Fruit fly (Drosophila melanogaster): ENCODE measurements around the gene CG9483.

The CG9483 gene

DNA sequence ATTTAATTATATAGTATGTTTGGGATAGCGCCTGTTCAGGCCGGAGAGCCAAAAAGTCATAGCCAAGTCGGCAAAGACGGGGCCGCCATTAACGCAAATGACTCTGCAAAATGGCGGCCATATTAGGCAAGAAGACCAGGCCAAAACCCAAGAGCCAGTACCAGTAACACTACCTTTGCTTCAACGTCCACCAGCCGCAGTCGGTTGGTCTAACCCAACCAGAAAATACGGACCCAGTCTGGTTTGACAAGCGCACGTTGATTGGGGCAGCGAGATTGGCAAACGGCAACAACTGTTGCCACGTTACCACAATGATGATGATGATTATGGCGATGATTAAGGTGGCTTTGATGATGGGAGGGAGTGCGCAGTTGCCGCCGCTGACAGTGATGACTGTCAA lies 14.5 kb downstream of the CG9483 start:
- TF ChIP-seq CG34367 (tag; optimal IDR thresholded peaks at IDR 0.05) (no peak), CG12605 (GFP tag; IDR thresholded peaks at IDR 0.05) (no peak), CG10348 (GFP tag; IDR thresholded peaks at IDR 0.05) (no peak), Ets98B (GFP tag; IDR thresholded peaks at IDR 0.05) (no peak), CG9948 (tag; optimal IDR thresholded peaks at IDR 0.05) (no peak), CG8159 (tag; optimal IDR thresholded peaks at IDR 0.05) (no peak), CG8301 (tag; optimal IDR thresholded peaks at IDR 0.05) (no peak)

DNA sequence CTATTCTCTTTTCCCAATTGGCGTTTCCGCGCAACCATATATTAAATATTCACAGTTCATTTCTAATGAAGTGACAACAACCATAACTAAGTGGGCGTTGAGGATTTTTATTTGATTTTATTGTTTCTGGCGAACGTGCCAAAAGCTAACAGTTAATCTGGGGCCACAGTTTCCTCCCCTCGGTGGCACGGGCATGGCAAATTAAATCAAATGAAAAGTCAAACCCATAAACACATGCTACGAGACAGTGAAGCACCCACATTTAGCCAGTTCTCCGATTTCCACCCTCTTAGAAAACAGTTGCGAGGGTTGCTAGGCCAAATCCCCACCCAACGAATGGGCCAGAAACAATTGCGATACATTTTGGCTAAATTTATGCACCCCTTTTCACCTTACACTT lies 17.5 kb downstream of the CG9483 start:
- TF ChIP-seq Pif1B (GFP tag; optimal IDR thresholded peaks at IDR 0.05) (no peak), CG13204 (GFP tag; optimal IDR thresholded peaks at IDR 0.05) (no peak), gl (tag; optimal IDR thresholded peaks at IDR 0.05) (no peak), CG8159 (tag; optimal IDR thresholded peaks at IDR 0.05) (no peak), EcR (GFP tag; optimal IDR thresholded peaks at IDR 0.05) (no peak), CG15710 (tag; optimal IDR thresholded peaks at IDR 0.05) (no peak), CG8301 (tag; optimal IDR thresholded peaks at IDR 0.05) (no peak), CG4496 (GFP tag; IDR thresholded peaks at IDR 0.05) (no peak), CG9948 (tag; optimal IDR thresholded peaks at IDR 0.05) (no peak), fd96Ca (GFP tag; IDR thresholded peaks at IDR 0.05) (no peak), CG34367 (tag; optimal IDR thresholded peaks at IDR 0.05) (no peak), CG10348 (GFP tag; IDR thresholded peaks at IDR 0.05) (no peak), CG17806 (tag; optimal IDR thresholded peaks at IDR 0.05) (no peak)

- TF ChIP-seq CG14655 (GFP tag; optimal IDR thresholded peaks at IDR 0.05) (no peak), EcR (GFP tag; optimal IDR thresholded peaks at IDR 0.05) (no peak)
Observed at dm6 chr2L:8888210-8888609, 21.6 kb downstream of the CG9483 start.

dm6 chr2L:8888720-8889119 lies 22.2 kb downstream of the CG9483 start:
- TF ChIP-seq CG34367 (tag; optimal IDR thresholded peaks at IDR 0.05) = no peak
- TF ChIP-seq CG8301 (tag; optimal IDR thresholded peaks at IDR 0.05) = no peak
- no peak for TF ChIP-seq CG8159 (tag; optimal IDR thresholded peaks at IDR 0.05)
- no peak for TF ChIP-seq D1 (tag; optimal IDR thresholded peaks at IDR 0.05)
- no peak for TF ChIP-seq CG10348 (GFP tag; IDR thresholded peaks at IDR 0.05)
- TF ChIP-seq gl (tag; optimal IDR thresholded peaks at IDR 0.05) = no peak

- TF ChIP-seq fd96Ca (GFP tag; IDR thresholded peaks at IDR 0.05) = no peak
- TF ChIP-seq EcR (GFP tag; optimal IDR thresholded peaks at IDR 0.05) = no peak
- TF ChIP-seq CG9948 (tag; optimal IDR thresholded peaks at IDR 0.05) = no peak
- TF ChIP-seq CG15710 (tag; optimal IDR thresholded peaks at IDR 0.05) = no peak
- no peak for TF ChIP-seq CG13204 (GFP tag; optimal IDR thresholded peaks at IDR 0.05)
- TF ChIP-seq CG14655 (GFP tag; optimal IDR thresholded peaks at IDR 0.05) = no peak
- TF ChIP-seq Pif1B (GFP tag; optimal IDR thresholded peaks at IDR 0.05) = no peak
- TF ChIP-seq CG34367 (tag; optimal IDR thresholded peaks at IDR 0.05) = no peak
- TF ChIP-seq CG10348 (GFP tag; IDR thresholded peaks at IDR 0.05) = no peak
- TF ChIP-seq Ets98B (GFP tag; IDR thresholded peaks at IDR 0.05) = no peak
- TF ChIP-seq CG17806 (tag; optimal IDR thresholded peaks at IDR 0.05) = no peak
- no peak for TF ChIP-seq CG4496 (GFP tag; IDR thresholded peaks at IDR 0.05)
- no peak for TF ChIP-seq CG32121 (GFP tag; IDR thresholded peaks at IDR 0.05)
- TF ChIP-seq D1 (tag; optimal IDR thresholded peaks at IDR 0.05) = no peak
- TF ChIP-seq CG12605 (GFP tag; IDR thresholded peaks at IDR 0.05) = no peak
- TF ChIP-seq Snoo (tag; optimal IDR thresholded peaks at IDR 0.05) = no peak
- TF ChIP-seq rn (GFP tag; IDR thresholded peaks at IDR 0.05) = no peak
- TF ChIP-seq gl (tag; optimal IDR thresholded peaks at IDR 0.05) = no peak
Observed at dm6 chr2L:8891140-8891539, 24.6 kb downstream of the CG9483 start, which contains the start of gene CG42713. CG42713 (plus strand) TSS chr2L:8891440.

dm6 chr2L:8894224-8894623 lies 27.7 kb downstream of the CG9483 start:
- no peak for TF ChIP-seq CG13204 (GFP tag; optimal IDR thresholded peaks at IDR 0.05)
- TF ChIP-seq CG4496 (GFP tag; IDR thresholded peaks at IDR 0.05) = 0 out of 3 replicates have a peak, but pooled peaks have one; percentile 21

dm6 chr2L:8897954-8898713 lies 31.6 kb downstream of the CG9483 start:
- TF ChIP-seq CG17806 (tag; optimal IDR thresholded peaks at IDR 0.05) = peak; percentile 77
- TF ChIP-seq rn (GFP tag; IDR thresholded peaks at IDR 0.05) = no peak
- TF ChIP-seq gl (tag; optimal IDR thresholded peaks at IDR 0.05) = peak; percentile 39
- TF ChIP-seq CG15710 (tag; optimal IDR thresholded peaks at IDR 0.05) = peak; percentile 71
- peak; percentile 81 for TF ChIP-seq CG8301 (tag; optimal IDR thresholded peaks at IDR 0.05)
- TF ChIP-seq CG10348 (GFP tag; IDR thresholded peaks at IDR 0.05) = no peak
- peak; percentile 88 for TF ChIP-seq CG14655 (GFP tag; optimal IDR thresholded peaks at IDR 0.05)
- peak; percentile 83 for TF ChIP-seq CG8159 (tag; optimal IDR thresholded peaks at IDR 0.05)
- peak; percentile 65 for TF ChIP-seq CG34367 (tag; optimal IDR thresholded peaks at IDR 0.05)
- peak; percentile 72 for TF ChIP-seq Snoo (tag; optimal IDR thresholded peaks at IDR 0.05)
- peak; percentile 37 for TF ChIP-seq CG13204 (GFP tag; optimal IDR thresholded peaks at IDR 0.05)
- peak; percentile 76 for TF ChIP-seq CG9948 (tag; optimal IDR thresholded peaks at IDR 0.05)
- TF ChIP-seq CG12605 (GFP tag; IDR thresholded peaks at IDR 0.05) = no peak; the same call in 1 of the 2 replicates
- TF ChIP-seq EcR (GFP tag; optimal IDR thresholded peaks at IDR 0.05) = peak; percentile 63
- no peak for TF ChIP-seq D1 (tag; optimal IDR thresholded peaks at IDR 0.05)
- TF ChIP-seq CG32121 (GFP tag; IDR thresholded peaks at IDR 0.05) = peak; percentile 39; the same call in 1 of the 2 replicates
- peak; percentile 81 for TF ChIP-seq Pif1B (GFP tag; optimal IDR thresholded peaks at IDR 0.05)
- peak; percentile 57; the same call in 2 of the 3 replicates for TF ChIP-seq fd96Ca (GFP tag; IDR thresholded peaks at IDR 0.05)
- TF ChIP-seq Pif1A (GFP tag; optimal IDR thresholded peaks at IDR 0.05) = peak; percentile 55
- peak; percentile 40; the same call in 1 of the 3 replicates for TF ChIP-seq CG4496 (GFP tag; IDR thresholded peaks at IDR 0.05)
- peak; percentile 62 for TF ChIP-seq Ets98B (GFP tag; IDR thresholded peaks at IDR 0.05)
